Worm (Caenorhabditis elegans) whole organism, L4 larva: ENCODE data around the gene nhr-176.

ENCODE experiments used
- R02D3.7 ChIP-seq: fragments of 150-350 bp; sonication (generic microtip); optimal IDR thresholded peaks from 3 replicates; lab custom pipeline; 2014; ENCODE audit warnings: missing biosample characterization, missing genetic modification characterization
- T26A8.4 ChIP-seq: fragments of 200-800 bp; sonication (Bioruptor generic); IDR thresholded peaks from 2 replicates; pipeline ENCODE4 v1.3.6; 2022; ENCODE audit warnings: missing genetic modification characterization, missing compliant biosample characterization
- Y48G9A.11 ChIP-seq: fragments of 200-800 bp; sonication (Bioruptor generic); IDR thresholded peaks from 2 replicates; pipeline ENCODE4 v1.3.6; 2022; ENCODE audit warnings: missing genetic modification reagents, missing genetic modification characterization, missing compliant biosample characterization
- Y75B8A.6 ChIP-seq: fragments of 200-800 bp; sonication (Bioruptor generic); IDR thresholded peaks from 2 replicates; pipeline ENCODE4 v1.3.6; 2022; ENCODE audit warnings: missing genetic modification reagents, missing genetic modification characterization, missing compliant biosample characterization
- attf-4 ChIP-seq: sonication (generic microtip); optimal IDR thresholded peaks from 3 replicates; lab custom pipeline; 2017; ENCODE audit warnings: missing biosample characterization, missing genetic modification characterization
- ceh-28 ChIP-seq: fragments of 150-350 bp; optimal IDR thresholded peaks from 2 replicates; lab custom pipeline; 2014; ENCODE audit warnings: missing biosample characterization, missing genetic modification reagents, missing genetic modification characterization
- ceh-44 ChIP-seq: fragments of 200-800 bp; sonication (Bioruptor generic); IDR thresholded peaks from 2 replicates; pipeline ENCODE4 v1.3.6; 2022; ENCODE audit warnings: missing genetic modification reagents, missing genetic modification characterization, missing compliant biosample characterization
- ceh-62 ChIP-seq: sonication (generic microtip); optimal IDR thresholded peaks from 2 replicates; lab custom pipeline; 2017; ENCODE audit warnings: missing biosample characterization, missing genetic modification characterization
- cey-2 ChIP-seq: sonication (generic microtip); optimal IDR thresholded peaks from 3 replicates; lab custom pipeline; 2017; ENCODE audit warnings: missing genetic modification characterization, mild to moderate bottlenecking, missing compliant biosample characterization, antibody characterized with exemption, borderline replicate concordance; ENCODE audit not compliant: insufficient read depth
- dmd-8 ChIP-seq: fragments of 200-800 bp; sonication (Bioruptor generic); IDR thresholded peaks from 2 replicates; pipeline ENCODE4 v1.3.6; 2022; ENCODE audit warnings: missing genetic modification characterization, missing compliant biosample characterization
- dpl-1 ChIP-seq: fragments of 150-350 bp; optimal IDR thresholded peaks from 2 replicates; lab custom pipeline; 2014; ENCODE audit warnings: missing biosample characterization, missing genetic modification reagents, missing genetic modification characterization
- duxl-1 ChIP-seq: sonication (generic microtip); optimal IDR thresholded peaks from 2 replicates; lab custom pipeline; 2016; ENCODE audit warnings: mild to moderate bottlenecking, missing genetic modification characterization, moderate library complexity, missing compliant biosample characterization; ENCODE audit not compliant: poor library complexity
- egl-27 ChIP-seq: sonication (generic microtip); optimal IDR thresholded peaks from 3 replicates; lab custom pipeline; 2017; ENCODE audit warnings: missing biosample characterization, missing genetic modification reagents, missing genetic modification characterization
- hif-1 ChIP-seq, 2 experiments: sonication (generic microtip); optimal IDR thresholded peaks; 2 replicates each; lab custom pipeline; 2016 to 2017; ENCODE audit warnings: missing compliant biosample characterization in 2 of 2, missing genetic modification characterization in 2 of 2, missing genetic modification reagents in 2 of 2, missing genotype in 2 of 2, mild to moderate bottlenecking in 1 of 2
- hlh-11 ChIP-seq: fragments of 200-800 bp; sonication (Bioruptor generic); optimal IDR thresholded peaks from 2 replicates; lab custom pipeline; 2018; ENCODE audit warnings: mild to moderate bottlenecking, missing genetic modification characterization, missing compliant biosample characterization
- hlh-30 ChIP-seq: sonication (generic microtip); optimal IDR thresholded peaks from 2 replicates; lab custom pipeline; 2017; ENCODE audit warnings: antibody characterized with exemption, mild to moderate bottlenecking, missing genetic modification characterization, missing compliant biosample characterization; ENCODE audit not compliant: insufficient read depth
- lin-1 ChIP-seq: fragments of 200-800 bp; sonication (Bioruptor generic); IDR thresholded peaks from 2 replicates; pipeline ENCODE4 v1.3.6; 2022; ENCODE audit warnings: missing genetic modification reagents, missing genetic modification characterization, missing compliant biosample characterization
- lin-29 ChIP-seq: fragments of 200-800 bp; sonication (Bioruptor generic); IDR thresholded peaks from 2 replicates; pipeline ENCODE4 v1.3.6; 2022; ENCODE audit warnings: missing genetic modification reagents, missing genetic modification characterization, missing compliant biosample characterization
- lin-39 ChIP-seq: fragments of 150-350 bp; optimal IDR thresholded peaks from 2 replicates; lab custom pipeline; 2014; ENCODE audit warnings: missing biosample characterization, missing genetic modification reagents, missing genetic modification characterization
- madf-5 ChIP-seq, 2 experiments: fragments of 200-800 bp; sonication (Bioruptor generic); IDR thresholded peaks; 2 replicates each; pipeline ENCODE4 v1.3.6; 2022; ENCODE audit warnings: missing compliant biosample characterization in 2 of 2, missing genetic modification characterization in 2 of 2
- mdl-1 ChIP-seq, 2 experiments: fragments of 150-350 bp in 1 of 2; sonication (generic microtip) in 1 of 2; optimal IDR thresholded peaks; 2 replicates each; lab custom pipeline; 2014 to 2017; ENCODE audit warnings: missing biosample characterization in 2 of 2, missing genetic modification characterization in 2 of 2
- mep-1 ChIP-seq: fragments of 150-350 bp; sonication (generic microtip); optimal IDR thresholded peaks from 3 replicates; lab custom pipeline; 2014; ENCODE audit warnings: missing biosample characterization, missing genetic modification characterization
- nhr-10 ChIP-seq: fragments of 150-350 bp; optimal IDR thresholded peaks from 2 replicates; lab custom pipeline; 2014; ENCODE audit warnings: missing biosample characterization, missing genetic modification characterization
- nhr-111 ChIP-seq: fragments of 200-800 bp; sonication (Bioruptor generic); optimal IDR thresholded peaks from 2 replicates; lab custom pipeline; 2018; ENCODE audit warnings: mild to moderate bottlenecking, missing genetic modification characterization, missing compliant biosample characterization
- nhr-237 ChIP-seq: sonication (generic microtip); optimal IDR thresholded peaks from 2 replicates; lab custom pipeline; 2017; ENCODE audit warnings: missing biosample characterization, missing genetic modification characterization
- nhr-41 ChIP-seq: fragments of 200-800 bp; sonication (Bioruptor generic); IDR thresholded peaks from 2 replicates; pipeline ENCODE4 v1.3.6; 2022; ENCODE audit warnings: missing genetic modification reagents, missing genetic modification characterization, missing compliant biosample characterization
- rbr-2 ChIP-seq: sonication (generic microtip); optimal IDR thresholded peaks from 2 replicates; lab custom pipeline; 2016; ENCODE audit warnings: missing genotype, missing genetic modification characterization, missing compliant biosample characterization
- sdz-12 ChIP-seq: fragments of 200-800 bp; sonication (Bioruptor generic); optimal IDR thresholded peaks from 2 replicates; lab custom pipeline; 2018; ENCODE audit warnings: mild to moderate bottlenecking, missing genetic modification characterization, missing compliant biosample characterization
- skn-1 ChIP-seq: fragments of 150-350 bp; optimal IDR thresholded peaks from 2 replicates; lab custom pipeline; 2014; ENCODE audit warnings: missing biosample characterization, missing genetic modification characterization
- snpc-1.2 ChIP-seq: fragments of 200-800 bp; sonication (Bioruptor generic); IDR thresholded peaks from 2 replicates; pipeline ENCODE4 v1.3.6; 2022; ENCODE audit warnings: missing genetic modification reagents, missing genetic modification characterization, missing compliant biosample characterization
- spr-1 ChIP-seq: sonication (generic microtip); optimal IDR thresholded peaks from 2 replicates; lab custom pipeline; 2016; ENCODE audit warnings: mild to moderate bottlenecking, missing genetic modification characterization, missing compliant biosample characterization
- tag-97 ChIP-seq: fragments of 200-800 bp; sonication (Bioruptor generic); IDR thresholded peaks from 2 replicates; pipeline ENCODE4 v1.3.6; 2022; ENCODE audit warnings: missing genetic modification characterization, missing compliant biosample characterization
- unc-39 ChIP-seq: sonication (generic microtip); optimal IDR thresholded peaks from 2 replicates; lab custom pipeline; 2017; ENCODE audit warnings: missing biosample characterization, missing genetic modification characterization
- unc-62 ChIP-seq, 3 experiments: fragments of 150-350 bp in 1 of 3; sonication (generic microtip); optimal IDR thresholded peaks in 2 of 3; peaks in 1 of 3; 1 replicate in 1 of 3; 2 replicates in 2 of 3; lab custom pipeline; 2014 to 2017; ENCODE audit warnings: missing biosample characterization in 3 of 3, missing genetic modification characterization in 3 of 3, missing genetic modification reagents in 3 of 3, missing genotype in 1 of 3
- zfp-3 ChIP-seq: fragments of 200-800 bp; sonication (Bioruptor generic); conservative IDR thresholded peaks from 2 replicates; pipeline ENCODE4 v1.3.6; 2022; ENCODE audit warnings: missing genetic modification reagents, missing genetic modification characterization, missing compliant biosample characterization
- zip-2 ChIP-seq: fragments of 150-350 bp; optimal IDR thresholded peaks from 2 replicates; lab custom pipeline; 2014; ENCODE audit warnings: missing biosample characterization, missing genetic modification characterization
- ztf-11 ChIP-seq: fragments of 150-350 bp; optimal IDR thresholded peaks from 2 replicates; lab custom pipeline; 2014; ENCODE audit warnings: missing biosample characterization, missing genetic modification characterization

The nhr-176 gene

DNA sequence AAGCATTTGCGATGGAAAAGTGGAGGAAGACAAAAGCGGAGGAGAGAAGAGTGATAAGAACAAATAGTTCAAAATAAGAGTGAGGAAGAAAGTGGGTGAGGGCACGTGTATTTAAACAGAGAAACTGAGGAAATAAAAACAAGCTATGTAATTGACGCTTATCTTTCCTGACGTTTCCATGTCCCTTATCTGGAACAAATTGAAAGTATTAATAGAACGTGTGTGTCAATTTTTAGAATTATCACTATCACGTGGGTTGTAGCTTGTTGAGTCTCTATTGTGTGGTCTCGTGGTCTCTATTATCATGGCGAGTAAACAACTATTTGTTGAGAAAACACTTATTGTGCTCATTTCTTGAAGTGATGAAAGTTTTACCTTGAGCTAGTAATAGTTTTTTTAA is 25.3 kb upstream of the nhr-176 start, which contains the start of gene T10C6.15 (continued):
- TF ChIP-seq ceh-28 (tag; lab: Kevin White, UChicago) (no peak), duxl-1 (tag; lab: Kevin White, UChicago) (no peak), rbr-2 (tag; lab: Kevin White, UChicago) (no peak), ceh-44 (no peak), lin-39 (tag; lab: Kevin White, UChicago) (no peak), attf-4 (tag; lab: Kevin White, UChicago) (no peak), nhr-41 (no peak), mdl-1 (tag; optimal IDR thresholded peaks at IDR 0.05; lab: Kevin White, UChicago) (peak in 1 of 2 experiments; percentile 72), lin-1 (GFP tag; lab: Robert Waterston, UW) (peak; percentile 83), R02D3.7 (tag; lab: Kevin White, UChicago) (no peak), unc-39 (tag; lab: Kevin White, UChicago) (no peak), tag-97 (GFP tag; lab: Robert Waterston, UW) (no peak), dmd-8 (GFP tag; lab: Robert Waterston, UW) (no peak), egl-27 (no peak), hlh-11 (tag; lab: Kevin White, UChicago) (peak; percentile 91), spr-1 (no peak), dpl-1 (GFP tag; lab: Kevin White, UChicago) (no peak), nhr-10 (peak; percentile 46), mep-1 (tag; lab: Kevin White, UChicago) (no peak), hif-1 (tag; optimal IDR thresholded peaks at IDR 0.05; lab: Kevin White, UChicago) (peak in 1 of 2 experiments; percentile 4), lin-29 (no peak), cey-2 (tag; lab: Kevin White, UChicago) (no peak), nhr-237 (tag; lab: Kevin White, UChicago) (no peak), unc-62 (GFP tag; optimal IDR thresholded peaks at IDR 0.05 in 1 of 2; lab: Kevin White, UChicago) (no peak), unc-62 (tag; optimal IDR thresholded peaks at IDR 0.05; lab: Kevin White, UChicago) (no peak), ztf-11 (tag; lab: Kevin White, UChicago) (no peak), hlh-30 (tag; lab: Kevin White, UChicago) (peak; percentile 77), madf-5 (GFP tag; IDR thresholded peaks at IDR 0.05; lab: Robert Waterston, UW) (no peak), snpc-1.2 (GFP tag; lab: Robert Waterston, UW) (no peak)

DNA sequence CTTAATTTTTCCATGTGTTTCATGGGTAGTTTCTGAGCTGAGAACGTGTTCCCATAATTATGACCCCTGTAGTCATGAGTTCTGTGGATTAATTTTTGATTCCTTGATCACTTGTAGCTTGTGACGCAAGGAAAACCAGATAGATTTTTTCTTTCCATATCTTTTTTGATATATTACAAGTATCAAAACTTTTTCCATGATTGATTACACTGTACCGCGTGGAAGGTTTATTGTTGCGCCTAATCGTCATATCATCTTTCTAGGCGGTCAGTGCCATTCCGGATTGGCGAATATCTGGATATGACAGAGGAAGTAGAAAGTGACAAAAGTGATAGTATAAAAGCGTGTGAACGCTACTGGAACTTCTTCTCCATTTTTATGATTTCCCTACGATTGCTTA is 24.6 kb upstream of the nhr-176 start, which contains the start of gene ZK285.2:
Gene ZK285.2 (plus strand): TSS at position 301 of the 400 bp plus-strand sequence.
- TF ChIP-seq hlh-30 (tag; lab: Kevin White, UChicago) = no peak
- no peak for TF ChIP-seq lin-39 (tag; lab: Kevin White, UChicago)
- no peak for TF ChIP-seq hlh-11 (tag; lab: Kevin White, UChicago)
- TF ChIP-seq nhr-111 (GFP tag; lab: Kevin White, UChicago) = no peak
- no peak for TF ChIP-seq cey-2 (tag; lab: Kevin White, UChicago)
- TF ChIP-seq zip-2 (tag; lab: Kevin White, UChicago) = no peak
- no peak for TF ChIP-seq skn-1 (tag; lab: Kevin White, UChicago)
- TF ChIP-seq sdz-12 (GFP tag; lab: Kevin White, UChicago) = no peak
- no peak for TF ChIP-seq T26A8.4 (GFP tag; lab: Robert Waterston, UW)
- TF ChIP-seq ztf-11 (tag; lab: Kevin White, UChicago) = no peak
- TF ChIP-seq attf-4 (tag; lab: Kevin White, UChicago) = no peak
- TF ChIP-seq Y75B8A.6 (GFP tag; lab: Robert Waterston, UW) = no peak
- TF ChIP-seq Y48G9A.11 = no peak
- TF ChIP-seq ceh-62 = no peak
- TF ChIP-seq ceh-44 = no peak
- no peak for TF ChIP-seq R02D3.7 (tag; lab: Kevin White, UChicago)
- TF ChIP-seq zfp-3 (GFP tag; lab: Robert Waterston, UW) = no peak
